Worm (Caenorhabditis elegans): ENCODE results near the gene C09F12.2.

ce11 chrX:11031047-11031695, 22.5 kb upstream of the C09F12.2 start:
- no peak for TF ChIP-seq ama-1 (optimal IDR thresholded peaks at IDR 0.05)
- peak; percentile 20 for TF ChIP-seq ceh-36 (tag; optimal IDR thresholded peaks at IDR 0.05)
- TF ChIP-seq tbx-11 (GFP tag; IDR thresholded peaks at IDR 0.05): no peak
- TF ChIP-seq tbx-37 (GFP tag; conservative IDR thresholded peaks at IDR 0.05): no peak
- no peak for TF ChIP-seq aly-1 (tag; optimal IDR thresholded peaks at IDR 0.05)

All from whole organism, early embryonic.